Worm (Caenorhabditis elegans): ENCODE data around the gene mak-2.

mak-2 gene

ce11 chrIV:854357-855269, 30.5 kb upstream of the mak-2 start, which contains the start of the genes lem-4 and Y55F3BR.11 (continued):
- TF ChIP-seq nhr-48 (tag; optimal IDR thresholded peaks at IDR 0.05) (no peak), hif-1 (tag; optimal IDR thresholded peaks at IDR 0.05) (peak in 1 of 2 experiments; percentile 37), dmd-6 (GFP tag; IDR thresholded peaks at IDR 0.05) (no peak), T26A8.4 (GFP tag; IDR thresholded peaks at IDR 0.05) (no peak), hmg-1.1 (GFP tag; IDR thresholded peaks at IDR 0.05) (peak; percentile 58; the same call in 1 of the 2 replicates), saeg-2 (GFP tag; IDR thresholded peaks at IDR 0.05) (no peak), pha-4 (GFP tag; IDR thresholded peaks at IDR 0.05) (no peak), pha-4 (tag; optimal IDR thresholded peaks at IDR 0.05) (no peak), ZK546.5 (tag; optimal IDR thresholded peaks at IDR 0.05) (no peak), php-3 (GFP tag; IDR thresholded peaks at IDR 0.05) (no peak), Y48G9A.11 (GFP tag; IDR thresholded peaks at IDR 0.05) (peak; percentile 96), nhr-41 (GFP tag; IDR thresholded peaks at IDR 0.05) (no peak), ces-1 (GFP tag; optimal IDR thresholded peaks at IDR 0.05) (no peak), nhr-28 (tag; optimal IDR thresholded peaks at IDR 0.05) (no peak), aha-1 (tag) (no peak), egl-43 (GFP tag; IDR thresholded peaks at IDR 0.05) (no peak), mxl-2 (GFP tag; conservative IDR thresholded peaks at IDR 0.05) (no peak), tra-1 (GFP tag; IDR thresholded peaks at IDR 0.05) (no peak), lin-13 (GFP tag; optimal IDR thresholded peaks at IDR 0.05) (no peak), daf-19 (GFP tag; conservative IDR thresholded peaks at IDR 0.05) (no peak), zfp-2 (tag; optimal IDR thresholded peaks at IDR 0.05) (no peak), unc-39 (tag; optimal IDR thresholded peaks at IDR 0.05) (no peak), ZK337.2 (GFP tag; IDR thresholded peaks at IDR 0.05) (no peak), Y75B8A.6 (GFP tag; IDR thresholded peaks at IDR 0.05) (no peak), cey-2 (tag; optimal IDR thresholded peaks at IDR 0.05; ENCODE audit: borderline replicate concordance, insufficient read depth) (no peak)

- TF ChIP-seq pqm-1 (tag; optimal IDR thresholded peaks at IDR 0.05), result peak; percentile 79
- TF ChIP-seq php-3 (GFP tag; IDR thresholded peaks at IDR 0.05), result no peak
- peak; percentile 54 for TF ChIP-seq hlh-30 (tag; optimal IDR thresholded peaks at IDR 0.05; ENCODE audit: insufficient read depth)
- TF ChIP-seq nhr-111 (GFP tag; optimal IDR thresholded peaks at IDR 0.05), result no peak
- TF ChIP-seq nhr-28 (tag; optimal IDR thresholded peaks at IDR 0.05), result peak; percentile 59
- peak; percentile 53 for TF ChIP-seq dmd-6 (GFP tag; IDR thresholded peaks at IDR 0.05)
- peak; percentile 50 for TF ChIP-seq hlh-11 (tag; optimal IDR thresholded peaks at IDR 0.05)
- TF ChIP-seq Y105C5A.15 (GFP tag; IDR thresholded peaks at IDR 0.05), result no peak
- TF ChIP-seq dve-1 (tag; optimal IDR thresholded peaks at IDR 0.05; ENCODE audit: insufficient read depth), result peak; percentile 40
- peak; percentile 46; the same call in 1 of the 2 replicates for TF ChIP-seq lin-38 (GFP tag; IDR thresholded peaks at IDR 0.05)
Measured at ce11 chrIV:855483-855882, 29.7 kb upstream of the mak-2 start.

- TF ChIP-seq tag-97 (GFP tag; IDR thresholded peaks at IDR 0.05) (no peak), aha-1 (tag) (peak; percentile 7)
Measured at ce11 chrIV:856038-856437, 29.1 kb upstream of the mak-2 start.

ce11 chrIV:858630-859029, 26.5 kb upstream of the mak-2 start, which contains the start of gene Y55F3BR.2:
TSS of gene Y55F3BR.2 (plus strand) at chrIV:858930.
- no peak for TF ChIP-seq F10B5.3 (tag; optimal IDR thresholded peaks at IDR 0.05)
- no peak for TF ChIP-seq nhr-102 (tag; optimal IDR thresholded peaks at IDR 0.05)
- no peak for TF ChIP-seq Y75B8A.6 (GFP tag; IDR thresholded peaks at IDR 0.05)
- no peak for TF ChIP-seq F26F4.8 (GFP tag; conservative IDR thresholded peaks at IDR 0.05)
- no peak for TF ChIP-seq snpc-4 (tag; optimal IDR thresholded peaks at IDR 0.05)
- TF ChIP-seq F49E8.2 (tag; optimal IDR thresholded peaks at IDR 0.05; ENCODE audit: borderline replicate concordance), result no peak
- TF ChIP-seq cey-2 (tag; optimal IDR thresholded peaks at IDR 0.05; ENCODE audit: borderline replicate concordance, insufficient read depth), result no peak
- TF ChIP-seq aly-2 (tag; optimal IDR thresholded peaks at IDR 0.05), result no peak
- no peak for TF ChIP-seq mep-1 (tag; optimal IDR thresholded peaks at IDR 0.05)
- no peak for TF ChIP-seq lim-7 (GFP tag; IDR thresholded peaks at IDR 0.05)
- TF ChIP-seq T26A8.4 (GFP tag; IDR thresholded peaks at IDR 0.05), result no peak
- TF ChIP-seq arid-1 (GFP tag; conservative IDR thresholded peaks at IDR 0.05), result no peak
- no peak for TF ChIP-seq gei-8 (GFP tag; optimal IDR thresholded peaks at IDR 0.05)
- no peak for TF ChIP-seq F44E2.7 (GFP tag; IDR thresholded peaks at IDR 0.05)
